Worm (Caenorhabditis elegans): ENCODE results near the gene sun-1.

Gene sun-1

ce11 chrV:13193488-13194042 lies at the start of gene sun-1:
sun-1 (minus strand) TSS chrV:13193538.
- TF ChIP-seq nhr-19 (GFP tag; conservative IDR thresholded peaks at IDR 0.05) (no peak), pax-3 (tag; optimal IDR thresholded peaks at IDR 0.05) (no peak), zip-4 (GFP tag; optimal IDR thresholded peaks at IDR 0.05) (no peak), nhr-77 (tag; optimal IDR thresholded peaks at IDR 0.05) (no peak), pqm-1 (tag; optimal IDR thresholded peaks at IDR 0.05) (no peak), aly-2 (tag; optimal IDR thresholded peaks at IDR 0.05) (no peak), nhr-237 (tag; optimal IDR thresholded peaks at IDR 0.05) (no peak), C34B4.2 (tag; optimal IDR thresholded peaks at IDR 0.05) (no peak), nhr-84 (tag; optimal IDR thresholded peaks at IDR 0.05) (no peak)

ce11 chrV:13236507-13236906 lies 43.2 kb upstream of the sun-1 start, which contains the start of gene dmd-10:
dmd-10 (minus strand) TSS chrV:13236607.
- TF ChIP-seq swsn-7 (tag; optimal IDR thresholded peaks at IDR 0.05) (no peak), isw-1 (GFP tag; IDR thresholded peaks at IDR 0.05) (no peak), ztf-4 (tag; optimal IDR thresholded peaks at IDR 0.05) (no peak), ceh-90 (tag; optimal IDR thresholded peaks at IDR 0.05) (no peak), lir-3 (tag; optimal IDR thresholded peaks at IDR 0.05; ENCODE audit: poor library complexity) (no peak), mep-1 (tag; optimal IDR thresholded peaks at IDR 0.05) (no peak), unc-98 (GFP tag; IDR thresholded peaks at IDR 0.05) (no peak), zip-4 (GFP tag; optimal IDR thresholded peaks at IDR 0.05) (no peak), pqm-1 (tag; optimal IDR thresholded peaks at IDR 0.05) (no peak), lin-15B (tag; optimal IDR thresholded peaks at IDR 0.05) (no peak)

ce11 chrV:13235313-13235712 lies 42.0 kb upstream of the sun-1 start:
- no peak for TF ChIP-seq lin-35 (GFP tag; optimal IDR thresholded peaks at IDR 0.05)
- peak; percentile 69 for TF ChIP-seq fkh-8 (tag; optimal IDR thresholded peaks at IDR 0.05)
- TF ChIP-seq nhr-47 (tag; optimal IDR thresholded peaks at IDR 0.05): peak; percentile 45
- TF ChIP-seq F16B12.6 (tag; optimal IDR thresholded peaks at IDR 0.05): no peak
- TF ChIP-seq nhr-71 (tag; optimal IDR thresholded peaks at IDR 0.05): peak; percentile 51
- peak; percentile 61 for TF ChIP-seq pax-3 (tag; optimal IDR thresholded peaks at IDR 0.05)
- TF ChIP-seq dsc-1 (tag; optimal IDR thresholded peaks at IDR 0.05): peak; percentile 69
- no peak for TF ChIP-seq ama-1 (optimal IDR thresholded peaks at IDR 0.05)

- TF ChIP-seq grh-1 (GFP tag; IDR thresholded peaks at IDR 0.05): no peak
- no peak for TF ChIP-seq efl-1 (optimal IDR thresholded peaks at IDR 0.05)
- peak in 1 of 2 experiments; percentile 20 for TF ChIP-seq efl-1 (GFP tag; optimal IDR thresholded peaks at IDR 0.05 in 1 of 2)
- TF ChIP-seq pax-3 (tag; optimal IDR thresholded peaks at IDR 0.05): peak; percentile 82
- no peak for TF ChIP-seq nhr-77 (tag; optimal IDR thresholded peaks at IDR 0.05)
- TF ChIP-seq dsc-1 (tag; optimal IDR thresholded peaks at IDR 0.05): peak; percentile 74
- no peak for TF ChIP-seq isw-1 (GFP tag; IDR thresholded peaks at IDR 0.05)
Observed at ce11 chrV:13229538-13229937, 36.2 kb upstream of the sun-1 start.

ce11 chrV:13221066-13221465 lies 27.7 kb upstream of the sun-1 start:
- TF ChIP-seq elt-2 (tag; optimal IDR thresholded peaks at IDR 0.05) (no peak), ces-1 (GFP tag; optimal IDR thresholded peaks at IDR 0.05) (no peak)

- peak; percentile 85 for TF ChIP-seq pqm-1 (tag; optimal IDR thresholded peaks at IDR 0.05)
- no peak for TF ChIP-seq dpl-1 (GFP tag; optimal IDR thresholded peaks at IDR 0.05)
- TF ChIP-seq lir-3 (tag; optimal IDR thresholded peaks at IDR 0.05; ENCODE audit: poor library complexity): no peak
- peak; percentile 56 for TF ChIP-seq jun-1 (tag; optimal IDR thresholded peaks at IDR 0.05)
- peak in 1 of 2 experiments; percentile 61 for TF ChIP-seq mdl-1 (tag; optimal IDR thresholded peaks at IDR 0.05)
- TF ChIP-seq nhr-11 (tag; optimal IDR thresholded peaks at IDR 0.05): no peak
- TF ChIP-seq lin-35 (GFP tag; optimal IDR thresholded peaks at IDR 0.05): peak in 1 of 2 experiments; percentile 53
- TF ChIP-seq elt-2 (tag; optimal IDR thresholded peaks at IDR 0.05): peak; percentile 97
- TF ChIP-seq sup-37 (GFP tag; optimal IDR thresholded peaks at IDR 0.05): no peak
- TF ChIP-seq nhr-20 (tag; optimal IDR thresholded peaks at IDR 0.05): peak; percentile 33
- peak; percentile 19; the same call in 1 of the 2 replicates for TF ChIP-seq nhr-19 (GFP tag; conservative IDR thresholded peaks at IDR 0.05)
- peak; percentile 70 for TF ChIP-seq pax-3 (tag; optimal IDR thresholded peaks at IDR 0.05)
Observed at ce11 chrV:13212584-13212983, 19.2 kb upstream of the sun-1 start.

Measured in whole organism, L1 larva.